Worm (Caenorhabditis elegans) whole organism, early embryonic: ENCODE measurements around the gene F42C5.4.

ENCODE experiments used
- B0310.2 ChIP-seq: sonication (generic microtip); optimal IDR thresholded peaks from 2 replicates; lab custom pipeline; 2016; ENCODE audit warnings: mild to moderate bottlenecking, missing genetic modification characterization, missing compliant biosample characterization
- ama-1 ChIP-seq: fragments of 150-350 bp; optimal IDR thresholded peaks from 2 replicates; lab custom pipeline; 2014
- ceh-13 ChIP-seq: fragments of 200-800 bp; sonication (Bioruptor generic); optimal IDR thresholded peaks from 2 replicates; lab custom pipeline; 2018; ENCODE audit warnings: mild to moderate bottlenecking, missing genetic modification characterization, missing compliant biosample characterization
- ceh-36 ChIP-seq: sonication (generic microtip); optimal IDR thresholded peaks from 2 replicates; lab custom pipeline; 2016; ENCODE audit warnings: missing genetic modification characterization, inconsistent platforms, missing compliant biosample characterization
- ets-7 ChIP-seq: sonication (generic microtip); optimal IDR thresholded peaks from 2 replicates; lab custom pipeline; 2016; ENCODE audit warnings: missing genotype, missing genetic modification characterization, missing compliant biosample characterization
- flt-1 ChIP-seq: fragments of 200-800 bp; sonication (Bioruptor generic); IDR thresholded peaks from 2 replicates; pipeline ENCODE4 v1.3.6; 2022; ENCODE audit warnings: missing genetic modification characterization, missing compliant biosample characterization
- hmg-4 ChIP-seq: fragments of 200-800 bp; sonication (Bioruptor generic); optimal IDR thresholded peaks from 2 replicates; lab custom pipeline; 2018; ENCODE audit warnings: mild to moderate bottlenecking, missing genetic modification characterization, missing compliant biosample characterization
- scrt-1 ChIP-seq: fragments of 200-800 bp; sonication (Bioruptor generic); IDR thresholded peaks from 2 replicates; pipeline ENCODE4 v1.3.6; 2022; ENCODE audit warnings: missing genetic modification characterization, missing compliant biosample characterization
- sea-1 ChIP-seq: fragments of 200-800 bp; sonication (Bioruptor generic); conservative IDR thresholded peaks from 2 replicates; pipeline ENCODE4 v1.3.6; 2022; ENCODE audit warnings: missing genetic modification characterization, missing compliant biosample characterization
- tbx-11 ChIP-seq: fragments of 200-800 bp; sonication (Bioruptor generic); IDR thresholded peaks from 2 replicates; pipeline ENCODE4 v1.3.6; 2022; ENCODE audit warnings: missing genetic modification characterization, missing compliant biosample characterization
- tra-4 ChIP-seq: sonication (generic microtip); optimal IDR thresholded peaks from 2 replicates; lab custom pipeline; 2017; ENCODE audit warnings: missing genetic modification characterization, missing compliant biosample characterization

- TF ChIP-seq ama-1 (lab: Kevin White, UChicago) (no peak), flt-1 (GFP tag; lab: Robert Waterston, UW) (no peak), tra-4 (tag; lab: Kevin White, UChicago) (no peak), ceh-36 (tag; lab: Kevin White, UChicago) (no peak), ets-7 (tag; lab: Kevin White, UChicago) (no peak), scrt-1 (GFP tag; lab: Robert Waterston, UW) (no peak), sea-1 (no peak), ceh-13 (GFP tag; lab: Kevin White, UChicago) (no peak), hmg-4 (GFP tag; lab: Kevin White, UChicago) (no peak), tbx-11 (no peak), B0310.2 (tag; lab: Kevin White, UChicago) (no peak)
These were observed 45.4 kb downstream of the F42C5.4 start, which contains the start of gene col-114 for ce11 chrIV:7246553-7246952.
